Worm (Caenorhabditis elegans) whole organism, L4 larva: ENCODE data around the gene F01D5.7.

Experiments used
- F10B5.3 ChIP-seq: sonication (generic microtip); optimal IDR thresholded peaks from 2 replicates; lab custom pipeline; 2016; ENCODE audit warnings: mild to moderate bottlenecking, missing genetic modification characterization, missing compliant biosample characterization
- F37D6.2 ChIP-seq: sonication (generic microtip); optimal IDR thresholded peaks from 2 replicates; lab custom pipeline; 2016; ENCODE audit warnings: mild to moderate bottlenecking, missing genetic modification characterization, missing compliant biosample characterization
- F44E2.7 ChIP-seq: fragments of 200-800 bp; sonication (Bioruptor generic); IDR thresholded peaks from 2 replicates; pipeline ENCODE4 v2.1.2; 2022; ENCODE audit warnings: missing genetic modification characterization, missing compliant biosample characterization
- F49E8.2 ChIP-seq: sonication (generic microtip); optimal IDR thresholded peaks from 2 replicates; lab custom pipeline; 2016; ENCODE audit warnings: missing compliant biosample characterization, mild to moderate bottlenecking, missing genetic modification characterization, borderline replicate concordance
- R02D3.7 ChIP-seq: fragments of 150-350 bp; sonication (generic microtip); optimal IDR thresholded peaks from 3 replicates; lab custom pipeline; 2014; ENCODE audit warnings: missing biosample characterization, missing genetic modification characterization
- T20F7.1 ChIP-seq: fragments of 200-800 bp; sonication (Bioruptor generic); optimal IDR thresholded peaks from 2 replicates; lab custom pipeline; 2018; ENCODE audit warnings: mild to moderate bottlenecking, missing genetic modification characterization, missing compliant biosample characterization
- Y105C5A.15 ChIP-seq: fragments of 200-800 bp; sonication (Bioruptor generic); IDR thresholded peaks from 2 replicates; pipeline ENCODE4 v1.3.6; 2022; ENCODE audit warnings: missing genetic modification characterization, missing compliant biosample characterization
- Y48G9A.11 ChIP-seq: fragments of 200-800 bp; sonication (Bioruptor generic); IDR thresholded peaks from 2 replicates; pipeline ENCODE4 v1.3.6; 2022; ENCODE audit warnings: missing genetic modification reagents, missing genetic modification characterization, missing compliant biosample characterization
- aha-1 ChIP-seq: fragments of 150-350 bp; peaks from one replicate; lab custom pipeline; 2014; ENCODE audit warnings: missing biosample characterization, missing genetic modification characterization
- aly-2 ChIP-seq: sonication (generic microtip); optimal IDR thresholded peaks from 2 replicates; lab custom pipeline; 2018; ENCODE audit warnings: missing biosample characterization, missing genetic modification characterization
- ama-1 ChIP-seq: fragments of 150-350 bp; optimal IDR thresholded peaks from 2 replicates; lab custom pipeline; 2014; ENCODE audit warnings: inconsistent platforms, mixed read lengths
- arid-1 ChIP-seq: fragments of 200-800 bp; sonication (Bioruptor generic); conservative IDR thresholded peaks from 2 replicates; pipeline ENCODE4 v1.3.6; 2022; ENCODE audit warnings: missing genetic modification reagents, missing genetic modification characterization, missing compliant biosample characterization
- attf-4 ChIP-seq: sonication (generic microtip); optimal IDR thresholded peaks from 3 replicates; lab custom pipeline; 2017; ENCODE audit warnings: missing biosample characterization, missing genetic modification characterization
- ceh-32 ChIP-seq: sonication (generic microtip); optimal IDR thresholded peaks from 2 replicates; lab custom pipeline; 2016; ENCODE audit warnings: mild to moderate bottlenecking, missing genetic modification characterization, missing compliant biosample characterization; ENCODE audit not compliant: poor library complexity
- ceh-44 ChIP-seq: fragments of 200-800 bp; sonication (Bioruptor generic); IDR thresholded peaks from 2 replicates; pipeline ENCODE4 v1.3.6; 2022; ENCODE audit warnings: missing genetic modification reagents, missing genetic modification characterization, missing compliant biosample characterization
- cey-2 ChIP-seq: sonication (generic microtip); optimal IDR thresholded peaks from 3 replicates; lab custom pipeline; 2017; ENCODE audit warnings: missing genetic modification characterization, mild to moderate bottlenecking, missing compliant biosample characterization, antibody characterized with exemption, borderline replicate concordance; ENCODE audit not compliant: insufficient read depth
- ctbp-1 ChIP-seq: fragments of 200-800 bp; sonication (Bioruptor generic); IDR thresholded peaks from 2 replicates; pipeline ENCODE4 v1.3.6; 2022; ENCODE audit warnings: missing genetic modification reagents, missing genetic modification characterization, missing compliant biosample characterization
- dmd-6 ChIP-seq: fragments of 200-800 bp; sonication (Bioruptor generic); IDR thresholded peaks from 2 replicates; pipeline ENCODE4 v1.3.6; 2022; ENCODE audit warnings: missing genetic modification reagents, missing genetic modification characterization, missing compliant biosample characterization
- dve-1 ChIP-seq: sonication (generic microtip); optimal IDR thresholded peaks from 2 replicates; lab custom pipeline; 2017; ENCODE audit warnings: antibody characterized with exemption, mild to moderate bottlenecking, missing genetic modification characterization, missing compliant biosample characterization; ENCODE audit not compliant: insufficient read depth
- egl-27 ChIP-seq: sonication (generic microtip); optimal IDR thresholded peaks from 3 replicates; lab custom pipeline; 2017; ENCODE audit warnings: missing biosample characterization, missing genetic modification reagents, missing genetic modification characterization
- fos-1 ChIP-seq: fragments of 150-350 bp; optimal IDR thresholded peaks from 2 replicates; lab custom pipeline; 2014; ENCODE audit warnings: missing biosample characterization, missing genetic modification characterization
- gei-8 ChIP-seq: fragments of 200-800 bp; sonication (Bioruptor generic); optimal IDR thresholded peaks from 2 replicates; lab custom pipeline; 2018; ENCODE audit warnings: mild to moderate bottlenecking, missing genetic modification characterization, missing compliant biosample characterization
- jun-1 ChIP-seq: fragments of 150-350 bp; optimal IDR thresholded peaks from 2 replicates; lab custom pipeline; 2014; ENCODE audit warnings: missing biosample characterization, missing genetic modification reagents, missing genetic modification characterization
- lin-15B ChIP-seq: fragments of 150-350 bp; sonication (generic microtip); optimal IDR thresholded peaks from 3 replicates; lab custom pipeline; 2014; ENCODE audit warnings: missing biosample characterization, missing genetic modification characterization
- lin-29 ChIP-seq: fragments of 200-800 bp; sonication (Bioruptor generic); IDR thresholded peaks from 2 replicates; pipeline ENCODE4 v1.3.6; 2022; ENCODE audit warnings: missing genetic modification reagents, missing genetic modification characterization, missing compliant biosample characterization
- lin-38 ChIP-seq: fragments of 200-800 bp; sonication (Bioruptor generic); IDR thresholded peaks from 2 replicates; pipeline ENCODE4 v1.3.6; 2022; ENCODE audit warnings: missing genetic modification reagents, missing genetic modification characterization, missing compliant biosample characterization
- lsy-2 ChIP-seq, 2 experiments: fragments of 150-350 bp in 1 of 2; sonication (generic microtip) in 1 of 2; optimal IDR thresholded peaks; 2 replicates each; lab custom pipeline; 2014 to 2017; ENCODE audit warnings: missing biosample characterization in 2 of 2, missing genetic modification characterization in 2 of 2
- madf-9 ChIP-seq: fragments of 200-800 bp; sonication (Bioruptor generic); conservative IDR thresholded peaks from 2 replicates; pipeline ENCODE4 v1.3.6; 2022; ENCODE audit warnings: missing genetic modification reagents, missing genetic modification characterization, missing compliant biosample characterization
- mdl-1 ChIP-seq, 2 experiments: fragments of 150-350 bp in 1 of 2; sonication (generic microtip) in 1 of 2; optimal IDR thresholded peaks; 2 replicates each; lab custom pipeline; 2014 to 2017; ENCODE audit warnings: missing biosample characterization in 2 of 2, missing genetic modification characterization in 2 of 2
- mdt-29 ChIP-seq: fragments of 200-800 bp; sonication (Bioruptor generic); IDR thresholded peaks from 2 replicates; pipeline ENCODE4 v1.3.6; 2022; ENCODE audit warnings: missing genetic modification reagents, missing genetic modification characterization, missing compliant biosample characterization
- mep-1 ChIP-seq: fragments of 150-350 bp; sonication (generic microtip); optimal IDR thresholded peaks from 3 replicates; lab custom pipeline; 2014; ENCODE audit warnings: missing biosample characterization, missing genetic modification characterization
- mes-2 ChIP-seq: sonication (generic microtip); optimal IDR thresholded peaks from 2 replicates; lab custom pipeline; 2016; ENCODE audit warnings: missing genotype, mild to moderate bottlenecking, missing genetic modification characterization, missing compliant biosample characterization; ENCODE audit not compliant: poor library complexity, severe bottlenecking
- mxl-2 ChIP-seq: fragments of 200-800 bp; sonication (Bioruptor generic); conservative IDR thresholded peaks from 2 replicates; pipeline ENCODE4 v1.3.6; 2022; ENCODE audit warnings: missing genetic modification reagents, missing genetic modification characterization, missing compliant biosample characterization
- mxl-3 ChIP-seq: fragments of 200-800 bp; sonication (Bioruptor generic); optimal IDR thresholded peaks from 2 replicates; lab custom pipeline; 2018; ENCODE audit warnings: mild to moderate bottlenecking, missing genetic modification characterization, missing compliant biosample characterization
- nhr-25 ChIP-seq: sonication (generic microtip); optimal IDR thresholded peaks from 2 replicates; lab custom pipeline; 2017; ENCODE audit warnings: missing genetic modification characterization, mild to moderate bottlenecking, missing compliant biosample characterization, antibody characterized with exemption, moderate library complexity, borderline replicate concordance; ENCODE audit not compliant: insufficient read depth
- nhr-41 ChIP-seq: fragments of 200-800 bp; sonication (Bioruptor generic); IDR thresholded peaks from 2 replicates; pipeline ENCODE4 v1.3.6; 2022; ENCODE audit warnings: missing genetic modification reagents, missing genetic modification characterization, missing compliant biosample characterization
- nhr-48 ChIP-seq: sonication (generic microtip); optimal IDR thresholded peaks from 2 replicates; lab custom pipeline; 2016; ENCODE audit warnings: mild to moderate bottlenecking, missing genetic modification characterization, missing compliant biosample characterization
- nhr-77 ChIP-seq: fragments of 150-350 bp; optimal IDR thresholded peaks from 2 replicates; lab custom pipeline; 2014; ENCODE audit warnings: missing biosample characterization, missing genetic modification characterization
- pha-4 ChIP-seq, 2 experiments: fragments of 150-350 bp in 1 of 2; fragments of 200-800 bp in 1 of 2; sonication (Bioruptor generic) in 1 of 2; IDR thresholded peaks in 1 of 2; optimal IDR thresholded peaks in 1 of 2; 2 replicates each; pipeline versions ENCODE4 v1.3.6 to Lab custom; 2014 to 2022; ENCODE audit warnings: missing genetic modification characterization in 2 of 2, missing genetic modification reagents in 2 of 2, missing biosample characterization in 1 of 2, missing compliant biosample characterization in 1 of 2
- pqm-1 ChIP-seq: sonication (generic microtip); optimal IDR thresholded peaks from 2 replicates; lab custom pipeline; 2017; ENCODE audit warnings: missing biosample characterization, missing genetic modification characterization
- sdz-12 ChIP-seq: fragments of 200-800 bp; sonication (Bioruptor generic); optimal IDR thresholded peaks from 2 replicates; lab custom pipeline; 2018; ENCODE audit warnings: mild to moderate bottlenecking, missing genetic modification characterization, missing compliant biosample characterization
- skn-1 ChIP-seq: fragments of 150-350 bp; optimal IDR thresholded peaks from 2 replicates; lab custom pipeline; 2014; ENCODE audit warnings: missing biosample characterization, missing genetic modification characterization
- snpc-4 ChIP-seq: fragments of 150-350 bp; optimal IDR thresholded peaks from 2 replicates; lab custom pipeline; 2014; ENCODE audit warnings: missing biosample characterization, missing genetic modification characterization
- spr-1 ChIP-seq: sonication (generic microtip); optimal IDR thresholded peaks from 2 replicates; lab custom pipeline; 2016; ENCODE audit warnings: mild to moderate bottlenecking, missing genetic modification characterization, missing compliant biosample characterization
- tag-97 ChIP-seq: fragments of 200-800 bp; sonication (Bioruptor generic); IDR thresholded peaks from 2 replicates; pipeline ENCODE4 v1.3.6; 2022; ENCODE audit warnings: missing genetic modification characterization, missing compliant biosample characterization
- unc-130 ChIP-seq: sonication (generic microtip); optimal IDR thresholded peaks from 2 replicates; lab custom pipeline; 2016; ENCODE audit warnings: missing genetic modification reagents, missing genetic modification characterization, missing compliant biosample characterization
- unc-39 ChIP-seq: sonication (generic microtip); optimal IDR thresholded peaks from 2 replicates; lab custom pipeline; 2017; ENCODE audit warnings: missing biosample characterization, missing genetic modification characterization
- zfp-2 ChIP-seq: sonication (generic microtip); optimal IDR thresholded peaks from 2 replicates; lab custom pipeline; 2016; ENCODE audit warnings: mild to moderate bottlenecking, missing genetic modification characterization, missing compliant biosample characterization
- zip-11 ChIP-seq: fragments of 200-800 bp; sonication (Bioruptor generic); IDR thresholded peaks from 2 replicates; pipeline ENCODE4 v1.3.6; 2022; ENCODE audit warnings: missing genetic modification characterization, missing compliant biosample characterization
- ztf-11 ChIP-seq: fragments of 150-350 bp; optimal IDR thresholded peaks from 2 replicates; lab custom pipeline; 2014; ENCODE audit warnings: missing biosample characterization, missing genetic modification characterization
- ztf-7 ChIP-seq: fragments of 150-350 bp; optimal IDR thresholded peaks from 2 replicates; lab custom pipeline; 2014; ENCODE audit warnings: missing biosample characterization, missing genetic modification characterization

F01D5.7 gene

ce11 chrII:14050506-14050905, 42.0 kb downstream of the F01D5.7 start:
- TF ChIP-seq tag-97 (GFP tag; lab: Robert Waterston, UW), result no peak
- TF ChIP-seq F44E2.7 (GFP tag; lab: Robert Waterston, UW), result no peak
- TF ChIP-seq mep-1, result peak; percentile 67
- peak; percentile 83 for TF ChIP-seq mxl-3
- TF ChIP-seq dmd-6 (GFP tag; lab: Robert Waterston, UW), result peak; percentile 91
- TF ChIP-seq mxl-2 (GFP tag; lab: Robert Waterston, UW), result no peak
- no peak for TF ChIP-seq egl-27 (tag; lab: Kevin White, UChicago)
- TF ChIP-seq nhr-25 (tag; lab: Kevin White, UChicago), result peak; percentile 44
- TF ChIP-seq arid-1 (GFP tag; lab: Robert Waterston, UW), result no peak
- no peak for TF ChIP-seq ztf-7 (tag; lab: Kevin White, UChicago)
- TF ChIP-seq R02D3.7 (tag; lab: Kevin White, UChicago), result no peak
- no peak for TF ChIP-seq zip-11 (GFP tag; lab: Robert Waterston, UW)
- TF ChIP-seq F49E8.2, result no peak
- TF ChIP-seq lin-38 (GFP tag; lab: Robert Waterston, UW), result peak; percentile 91
- no peak for TF ChIP-seq mdt-29 (GFP tag; lab: Robert Waterston, UW)
- TF ChIP-seq zfp-2 (tag; lab: Kevin White, UChicago), result no peak
- no peak for TF ChIP-seq ama-1 (lab: Kevin White, UChicago)
- TF ChIP-seq ceh-32, result no peak
- no peak for TF ChIP-seq madf-9 (GFP tag; lab: Robert Waterston, UW)
- TF ChIP-seq nhr-77 (tag; lab: Kevin White, UChicago), result peak; percentile 85
- no peak for TF ChIP-seq spr-1 (tag; lab: Kevin White, UChicago)
- no peak for TF ChIP-seq jun-1 (tag; lab: Kevin White, UChicago)
- TF ChIP-seq lin-29 (GFP tag; lab: Robert Waterston, UW), result 0 out of 2 replicates have a peak, but pooled peaks have one; percentile 19
- no peak for TF ChIP-seq unc-39 (tag; lab: Kevin White, UChicago)
- TF ChIP-seq nhr-41 (GFP tag; lab: Robert Waterston, UW), result no peak
- TF ChIP-seq ztf-11 (tag; lab: Kevin White, UChicago), result no peak
- TF ChIP-seq aly-2 (tag; lab: Kevin White, UChicago), result no peak
- TF ChIP-seq F10B5.3 (tag; lab: Kevin White, UChicago), result no peak
- TF ChIP-seq dve-1 (tag; lab: Kevin White, UChicago), result peak; percentile 90
- peak; percentile 44; the same call in 1 of the 2 replicates for TF ChIP-seq pha-4 (GFP tag; IDR thresholded peaks at IDR 0.05; lab: Robert Waterston, UW)
- TF ChIP-seq pha-4 (tag; optimal IDR thresholded peaks at IDR 0.05; lab: Kevin White, UChicago), result peak; percentile 75
- peak in 1 of 2 experiments; percentile 61 for TF ChIP-seq lsy-2 (tag; optimal IDR thresholded peaks at IDR 0.05; lab: Kevin White, UChicago)
- TF ChIP-seq pqm-1 (tag; lab: Kevin White, UChicago), result peak; percentile 21
- peak; percentile 71 for TF ChIP-seq nhr-48 (tag; lab: Kevin White, UChicago)
- no peak for TF ChIP-seq fos-1 (tag; lab: Kevin White, UChicago)
- no peak for TF ChIP-seq T20F7.1
- peak; percentile 44 to 80 for TF ChIP-seq mdl-1 (tag; optimal IDR thresholded peaks at IDR 0.05; lab: Kevin White, UChicago)
- no peak for TF ChIP-seq cey-2
- no peak for TF ChIP-seq lin-15B (tag; lab: Kevin White, UChicago)
- no peak for TF ChIP-seq ceh-44 (GFP tag; lab: Robert Waterston, UW)
- TF ChIP-seq Y48G9A.11 (GFP tag; lab: Robert Waterston, UW), result no peak
- no peak for TF ChIP-seq F37D6.2 (tag; lab: Kevin White, UChicago)
- no peak for TF ChIP-seq unc-130 (GFP tag; lab: Kevin White, UChicago)
- TF ChIP-seq gei-8 (GFP tag; lab: Kevin White, UChicago), result peak; percentile 39
- TF ChIP-seq attf-4, result no peak
- no peak for TF ChIP-seq ctbp-1
- TF ChIP-seq mes-2 (tag; lab: Kevin White, UChicago), result peak; percentile 55
- no peak for TF ChIP-seq skn-1 (tag; lab: Kevin White, UChicago)
- TF ChIP-seq snpc-4 (tag; lab: Kevin White, UChicago), result no peak
- no peak for TF ChIP-seq Y105C5A.15
- no peak for TF ChIP-seq aha-1 (tag; lab: Kevin White, UChicago)
- no peak for TF ChIP-seq sdz-12
